Fruit fly (Drosophila melanogaster): Measurements from ENCODE around the gene CG10561.

The CG10561 gene

DNA sequence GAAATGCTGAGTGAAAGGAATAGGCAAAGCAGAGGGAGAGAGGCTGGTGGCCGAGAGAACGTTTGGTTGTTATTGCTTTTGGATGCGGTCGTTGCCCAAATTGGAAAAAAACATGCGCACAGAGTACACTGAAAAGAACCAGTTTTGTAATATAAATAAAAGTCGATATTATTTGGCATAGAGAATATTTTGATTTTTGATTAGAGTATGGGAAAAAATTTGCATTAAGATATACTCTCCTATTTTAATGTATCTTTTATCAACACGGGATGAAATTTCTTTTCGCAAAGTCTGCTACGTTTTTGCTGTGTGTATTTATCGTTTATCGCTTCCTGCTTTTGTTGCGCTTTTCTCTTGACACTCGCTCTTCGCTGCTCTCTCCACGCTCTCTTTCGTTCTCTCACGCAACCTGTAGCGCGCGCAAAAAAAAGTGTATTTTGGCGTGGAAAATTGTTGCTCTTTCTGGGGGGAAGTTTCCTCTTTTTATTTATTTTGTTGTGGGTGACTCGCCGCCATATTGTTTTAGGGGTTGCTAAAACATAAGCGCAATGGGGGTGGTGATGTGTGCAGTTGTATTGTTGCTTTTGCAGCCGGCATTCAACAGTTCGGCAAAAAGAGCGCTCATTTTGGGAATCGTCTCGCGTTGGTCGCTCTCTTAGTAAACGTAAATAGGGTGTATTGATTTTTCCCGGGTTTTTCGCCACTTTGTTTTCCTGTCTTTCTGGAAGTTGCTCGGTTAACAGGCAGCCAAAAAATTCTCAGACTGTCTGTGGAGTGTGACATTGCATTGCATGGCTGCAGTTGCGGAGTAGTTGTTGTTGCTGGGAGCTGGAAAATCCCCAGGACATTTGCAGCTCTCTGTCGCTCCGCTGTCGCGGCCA lies 51.0 kb downstream of the CG10561 start (continued):
- TF ChIP-seq dan (GFP tag; IDR thresholded peaks at IDR 0.05) = no peak
- no peak for TF ChIP-seq hkb (optimal IDR thresholded peaks at IDR 0.05)
- peak; percentile 98 for TF ChIP-seq hkb (GFP tag; IDR thresholded peaks at IDR 0.05)
- peak; percentile 89 for TF ChIP-seq al (GFP tag; IDR thresholded peaks at IDR 0.05)
- TF ChIP-seq bcd (GFP tag; optimal IDR thresholded peaks at IDR 0.05) = peak; percentile 96
- TF ChIP-seq Nf-YA (GFP tag; IDR thresholded peaks at IDR 0.05) = peak; percentile 94
- no peak for TF ChIP-seq lov (optimal IDR thresholded peaks at IDR 0.05)
- TF ChIP-seq lov (GFP tag; IDR thresholded peaks at IDR 0.05) = peak; percentile 95
- peak; percentile 87 for TF ChIP-seq dm (GFP tag; optimal IDR thresholded peaks at IDR 0.05)
- TF ChIP-seq CG2120 (GFP tag; optimal IDR thresholded peaks at IDR 0.05) = peak; percentile 97
- TF ChIP-seq CG33213 (GFP tag; optimal IDR thresholded peaks at IDR 0.05) = peak; percentile 86
- peak; percentile 97 for TF ChIP-seq tin (GFP tag; optimal IDR thresholded peaks at IDR 0.05)
- peak; percentile 95 for TF ChIP-seq Chrac-16 (GFP tag; optimal IDR thresholded peaks at IDR 0.05)
- TF ChIP-seq Meics (GFP tag; optimal IDR thresholded peaks at IDR 0.05) = peak; percentile 98
- peak; percentile 97 for TF ChIP-seq tap (tag; optimal IDR thresholded peaks at IDR 0.05)
- TF ChIP-seq Hmx (GFP tag; optimal IDR thresholded peaks at IDR 0.05) = peak; percentile 82
- peak; percentile 97 for TF ChIP-seq CG7839 (tag; optimal IDR thresholded peaks at IDR 0.05)
- peak; percentile 96 for TF ChIP-seq cwo (GFP tag; optimal IDR thresholded peaks at IDR 0.05)
- TF ChIP-seq CrebB (tag; optimal IDR thresholded peaks at IDR 0.05) = peak; percentile 94
- no peak for TF ChIP-seq Dfd (GFP tag; optimal IDR thresholded peaks at IDR 0.05)
- TF ChIP-seq sim (GFP tag; IDR thresholded peaks at IDR 0.05) = peak; percentile 96
- TF ChIP-seq CG8944 (GFP tag; optimal IDR thresholded peaks at IDR 0.05) = peak; percentile 91
- TF ChIP-seq Lpt (GFP tag; optimal IDR thresholded peaks at IDR 0.05) = no peak
- peak; percentile 92 for TF ChIP-seq CG4404 (GFP tag; IDR thresholded peaks at IDR 0.05)
- peak; percentile 97 for TF ChIP-seq ATbp (GFP tag; optimal IDR thresholded peaks at IDR 0.05)
- peak; percentile 96 for TF ChIP-seq H2.0 (GFP tag; IDR thresholded peaks at IDR 0.05)
- TF ChIP-seq zf30C (GFP tag; optimal IDR thresholded peaks at IDR 0.05) = peak; percentile 99
- TF ChIP-seq mirr (GFP tag; optimal IDR thresholded peaks at IDR 0.05) = peak; percentile 53
- TF ChIP-seq Nf-YB (GFP tag; optimal IDR thresholded peaks at IDR 0.05) = peak; percentile 82
- peak; percentile 96 for TF ChIP-seq Hand (GFP tag; optimal IDR thresholded peaks at IDR 0.05)
- peak; percentile 83 for TF ChIP-seq CG10274 (GFP tag; optimal IDR thresholded peaks at IDR 0.05)
- peak; percentile 68 for TF ChIP-seq Sry-δ (GFP tag; optimal IDR thresholded peaks at IDR 0.05)
- peak; percentile 97 for TF ChIP-seq CG10654 (GFP tag; optimal IDR thresholded peaks at IDR 0.05)
- no peak for TF ChIP-seq stwl (tag; optimal IDR thresholded peaks at IDR 0.05)
- peak; percentile 98 for TF ChIP-seq CG17328 (GFP tag; IDR thresholded peaks at IDR 0.05)
- TF ChIP-seq CG17568 (GFP tag; optimal IDR thresholded peaks at IDR 0.05) = peak; percentile 99
- peak; percentile 94 for TF ChIP-seq jumu (GFP tag; optimal IDR thresholded peaks at IDR 0.05)
- TF ChIP-seq Rx (GFP tag; IDR thresholded peaks at IDR 0.05) = peak; percentile 95
- peak; percentile 89 for TF ChIP-seq CG7786 (GFP tag; optimal IDR thresholded peaks at IDR 0.05)
- peak; percentile 98 for TF ChIP-seq Blimp-1 (GFP tag; optimal IDR thresholded peaks at IDR 0.05)
- TF ChIP-seq CG1529 (GFP tag; optimal IDR thresholded peaks at IDR 0.05) = peak; percentile 95
- TF ChIP-seq hb (GFP tag; IDR thresholded peaks at IDR 0.05; ENCODE audit: partially characterized antibody) = no peak
- peak; percentile 94 for TF ChIP-seq CG12744 (GFP tag; optimal IDR thresholded peaks at IDR 0.05)
- peak; percentile 91 for TF ChIP-seq CG10959 (GFP tag; IDR thresholded peaks at IDR 0.05)
- TF ChIP-seq sisA (GFP tag; IDR thresholded peaks at IDR 0.05) = peak; percentile 96
- TF ChIP-seq dimm (GFP tag; IDR thresholded peaks at IDR 0.05) = peak; percentile 91
- TF ChIP-seq B-H1 (GFP tag; IDR thresholded peaks at IDR 0.05) = peak; percentile 97
- TF ChIP-seq CG4424 (GFP tag; optimal IDR thresholded peaks at IDR 0.05) = peak; percentile 98
- peak; percentile 100 for TF ChIP-seq scrt (GFP tag; optimal IDR thresholded peaks at IDR 0.05)
- peak; percentile 97 for TF ChIP-seq gsb-n (tag; optimal IDR thresholded peaks at IDR 0.05)

Data from whole organism, embryonic.